Fruit fly (Drosophila melanogaster) whole organism, embryonic: ENCODE results near the gene Ist1.
A peak's percentile ranks its signal among the peaks of the same experiment; 100 is the strongest.

ENCODE experiments used
- Aef1 ChIP-seq: fragments of 200-800 bp; sonication (Bioruptor generic); IDR thresholded peaks from 3 replicates; pipeline ENCODE4 v1.3.6; 2022; ENCODE audit warnings: missing biosample characterization, missing genetic modification characterization
- CG10543 ChIP-seq: fragments of 200-800 bp; sonication (Bioruptor generic); optimal IDR thresholded peaks from 3 replicates; lab custom pipeline; 2017; ENCODE audit warnings: missing biosample characterization, mild to moderate bottlenecking, missing genetic modification characterization, moderate library complexity
- CG11093 ChIP-seq: fragments of 200-800 bp; sonication (Bioruptor generic); IDR thresholded peaks from 3 replicates; pipeline ENCODE4 v1.3.6; 2022; ENCODE audit warnings: missing biosample characterization, missing genetic modification characterization
- CG11456 ChIP-seq: fragments of 200-800 bp; sonication (Bioruptor generic); IDR thresholded peaks from 3 replicates; pipeline ENCODE4 v1.3.6; 2022; ENCODE audit warnings: missing biosample characterization, missing genetic modification characterization
- CG12155 ChIP-seq: fragments of 200-800 bp; sonication (Bioruptor generic); optimal IDR thresholded peaks from 3 replicates; lab custom pipeline; 2016; ENCODE audit warnings: missing biosample characterization, missing genetic modification characterization
- CG16813 ChIP-seq: fragments of 200-800 bp; sonication (Bioruptor generic); IDR thresholded peaks from 3 replicates; pipeline ENCODE4 v1.3.6; 2022; ENCODE audit warnings: missing biosample characterization, missing genetic modification characterization; ENCODE audit not compliant: partially characterized antibody
- CG18599 ChIP-seq: fragments of 200-800 bp; sonication (Bioruptor generic); optimal IDR thresholded peaks from 3 replicates; lab custom pipeline; 2017; ENCODE audit warnings: missing biosample characterization, missing genetic modification characterization, mild to moderate bottlenecking, moderate library complexity, missing genetic modification reagents
- CG2199 ChIP-seq: fragments of 200-800 bp; sonication (Bioruptor generic); IDR thresholded peaks from 3 replicates; pipeline ENCODE4 v1.3.6; 2022; ENCODE audit warnings: missing biosample characterization, missing genetic modification characterization
- CG2889 ChIP-seq: fragments of 200-800 bp; sonication (Bioruptor generic); IDR thresholded peaks from 3 replicates; pipeline ENCODE4 v1.3.6; 2022; ENCODE audit warnings: missing biosample characterization, missing genetic modification characterization
- CG31388 ChIP-seq: fragments of 200-800 bp; sonication (Bioruptor generic); optimal IDR thresholded peaks from 2 replicates; lab custom pipeline; 2016; ENCODE audit warnings: missing biosample characterization, missing genetic modification characterization
- CG3163 ChIP-seq: fragments of 200-800 bp; sonication (Bioruptor generic); optimal IDR thresholded peaks from 3 replicates; lab custom pipeline; 2016; ENCODE audit warnings: missing biosample characterization, missing genetic modification characterization
- CG3281 ChIP-seq: fragments of 200-800 bp; sonication (Bioruptor generic); optimal IDR thresholded peaks from 3 replicates; lab custom pipeline; 2017; ENCODE audit warnings: missing biosample characterization, mild to moderate bottlenecking, missing genetic modification characterization
- CG33213 ChIP-seq: fragments of 200-800 bp; sonication (Bioruptor generic); optimal IDR thresholded peaks from 3 replicates; lab custom pipeline; 2016; ENCODE audit warnings: missing biosample characterization, missing genetic modification characterization
- CG4707 ChIP-seq: fragments of 200-800 bp; sonication (Bioruptor generic); optimal IDR thresholded peaks from 2 replicates; lab custom pipeline; 2018; ENCODE audit warnings: missing biosample characterization, mild to moderate bottlenecking, missing genetic modification characterization, moderate library complexity
- CG4854 ChIP-seq: fragments of 200-800 bp; sonication (Bioruptor generic); optimal IDR thresholded peaks from 2 replicates; lab custom pipeline; 2016; ENCODE audit warnings: missing biosample characterization, missing genetic modification characterization, inconsistent platforms
- CG6254 ChIP-seq: fragments of 200-800 bp; sonication (Bioruptor generic); optimal IDR thresholded peaks from 3 replicates; lab custom pipeline; 2017; ENCODE audit warnings: mild to moderate bottlenecking, missing biosample characterization, missing genetic modification reagents, missing genetic modification characterization
- CG6689 ChIP-seq: fragments of 200-800 bp; sonication (Bioruptor generic); IDR thresholded peaks from 2 replicates; pipeline ENCODE4 v1.3.6; 2022; ENCODE audit warnings: missing biosample characterization, missing genetic modification characterization
- CG6813 ChIP-seq: fragments of 200-800 bp; sonication (Bioruptor generic); optimal IDR thresholded peaks from 2 replicates; lab custom pipeline; 2017; ENCODE audit warnings: missing biosample characterization, missing genetic modification characterization, mild to moderate bottlenecking, moderate library complexity, missing genetic modification reagents
- CG7928 ChIP-seq: fragments of 200-800 bp; sonication (Bioruptor generic); optimal IDR thresholded peaks from 2 replicates; lab custom pipeline; 2017; ENCODE audit warnings: missing biosample characterization, mild to moderate bottlenecking, missing genetic modification characterization
- CG9215 ChIP-seq: fragments of 200-800 bp; sonication (Bioruptor generic); IDR thresholded peaks from 2 replicates; pipeline ENCODE4 v1.3.6; 2022; ENCODE audit warnings: missing biosample characterization, missing genetic modification characterization
- CG9876 ChIP-seq: fragments of 200-800 bp; sonication (Bioruptor generic); optimal IDR thresholded peaks from 2 replicates; lab custom pipeline; 2016; ENCODE audit warnings: missing biosample characterization, missing genetic modification characterization
- Eip74EF ChIP-seq, 2 experiments: fragments of 200-800 bp in 1 of 2; fragments of >200 bp in 1 of 2; sonication (Bioruptor generic) in 1 of 2; optimal IDR thresholded peaks; 2 replicates each; lab custom pipeline; 2017 to 2019; ENCODE audit warnings: missing biosample characterization in 2 of 2, missing genetic modification characterization in 2 of 2, mild to moderate bottlenecking in 1 of 2, moderate library complexity in 1 of 2
- GATAe ChIP-seq: fragments of 200-800 bp; sonication (Bioruptor generic); conservative IDR thresholded peaks from 2 replicates; pipeline ENCODE4 v1.3.6; 2022; ENCODE audit warnings: missing biosample characterization, missing genetic modification characterization
- Hr51 ChIP-seq, 2 experiments: fragments of 200-800 bp; sonication (Bioruptor generic); optimal IDR thresholded peaks; 2 replicates in 1 of 2; 3 replicates in 1 of 2; lab custom pipeline; 2016 to 2018; ENCODE audit warnings: missing biosample characterization in 2 of 2, missing genetic modification characterization in 2 of 2, mild to moderate bottlenecking in 1 of 2, moderate library complexity in 1 of 2
- Hr78 ChIP-seq, 2 experiments: fragments of 200-800 bp in 1 of 2; fragments of >200 bp in 1 of 2; sonication (Bioruptor generic) in 1 of 2; optimal IDR thresholded peaks; 2 replicates each; lab custom pipeline; 2017 to 2019; ENCODE audit warnings: missing biosample characterization in 2 of 2, missing genetic modification characterization in 2 of 2, mild to moderate bottlenecking in 1 of 2, moderate library complexity in 1 of 2
- NK7.1 ChIP-seq: fragments of 200-800 bp; sonication (Bioruptor generic); optimal IDR thresholded peaks from 3 replicates; lab custom pipeline; 2016; ENCODE audit warnings: missing biosample characterization, missing genetic modification characterization
- Oli ChIP-seq: fragments of 200-800 bp; sonication (Bioruptor generic); optimal IDR thresholded peaks from 2 replicates; lab custom pipeline; 2018; ENCODE audit warnings: missing biosample characterization, mild to moderate bottlenecking, missing genetic modification characterization, moderate library complexity
- Ptx1 ChIP-seq: fragments of 200-800 bp; sonication (Bioruptor generic); IDR thresholded peaks from 2 replicates; pipeline ENCODE4 v1.3.6; 2022; ENCODE audit warnings: missing biosample characterization, missing genetic modification characterization
- Ravus ChIP-seq: fragments of 200-800 bp; sonication (Bioruptor generic); IDR thresholded peaks from 2 replicates; pipeline ENCODE4 v1.3.6; 2022; ENCODE audit warnings: missing biosample characterization, missing genetic modification characterization
- TFAM ChIP-seq: fragments of 200-800 bp; sonication (Bioruptor generic); optimal IDR thresholded peaks from 2 replicates; lab custom pipeline; 2017; ENCODE audit warnings: missing biosample characterization, missing genetic modification characterization, inconsistent platforms
- ara ChIP-seq: fragments of 200-800 bp; sonication (Bioruptor generic); IDR thresholded peaks from 2 replicates; pipeline ENCODE4 v1.3.6; 2022; ENCODE audit warnings: missing biosample characterization, missing genetic modification characterization
- bab2 ChIP-seq: fragments of 200-800 bp; sonication (Bioruptor generic); optimal IDR thresholded peaks from 2 replicates; lab custom pipeline; 2016; ENCODE audit warnings: missing biosample characterization, missing genetic modification characterization
- croc ChIP-seq: fragments of 200-800 bp; sonication (Bioruptor generic); conservative IDR thresholded peaks from 3 replicates; pipeline ENCODE4 v1.3.6; 2022; ENCODE audit warnings: missing biosample characterization, missing genetic modification characterization
- ems ChIP-seq: fragments of 200-800 bp; sonication (Bioruptor generic); optimal IDR thresholded peaks from 3 replicates; lab custom pipeline; 2016; ENCODE audit warnings: missing biosample characterization, missing genetic modification characterization
- esg ChIP-seq: fragments of 200-800 bp; sonication (Bioruptor generic); conservative IDR thresholded peaks from 2 replicates; pipeline ENCODE4 v1.3.6; 2022; ENCODE audit warnings: missing biosample characterization, missing genetic modification characterization
- grau ChIP-seq: fragments of 200-800 bp; optimal IDR thresholded peaks from 3 replicates; lab custom pipeline; 2019; ENCODE audit warnings: missing biosample characterization, mild to moderate bottlenecking, missing genetic modification characterization, moderate library complexity
- grn ChIP-seq: fragments of 200-800 bp; sonication (Bioruptor generic); optimal IDR thresholded peaks from 3 replicates; lab custom pipeline; 2017; ENCODE audit warnings: missing biosample characterization, missing genetic modification characterization
- hbn ChIP-seq: fragments of 200-800 bp; sonication (Bioruptor generic); IDR thresholded peaks from 2 replicates; pipeline ENCODE4 v1.3.6; 2022; ENCODE audit warnings: missing biosample characterization, missing genetic modification characterization; ENCODE audit not compliant: partially characterized antibody
- hth ChIP-seq: fragments of >200 bp; optimal IDR thresholded peaks from 2 replicates; lab custom pipeline; 2017; ENCODE audit warnings: inconsistent platforms
- jing ChIP-seq: fragments of 200-800 bp; sonication (Bioruptor generic); optimal IDR thresholded peaks from 2 replicates; lab custom pipeline; 2018; ENCODE audit warnings: missing biosample characterization, mild to moderate bottlenecking, missing genetic modification characterization
- lmd ChIP-seq: fragments of 200-800 bp; sonication (Bioruptor generic); IDR thresholded peaks from 2 replicates; pipeline ENCODE4 v1.3.6; 2022; ENCODE audit warnings: missing biosample characterization, missing genetic modification characterization
- mirr ChIP-seq: fragments of 200-800 bp; sonication (Bioruptor generic); optimal IDR thresholded peaks from 3 replicates; lab custom pipeline; 2018; ENCODE audit warnings: missing biosample characterization, mild to moderate bottlenecking, missing genetic modification characterization
- nerfin-2 ChIP-seq: fragments of 200-800 bp; sonication (Bioruptor generic); IDR thresholded peaks from 2 replicates; pipeline ENCODE4 v1.3.6; 2022; ENCODE audit warnings: missing biosample characterization, missing genetic modification characterization; ENCODE audit not compliant: partially characterized antibody
- nom ChIP-seq: fragments of 200-800 bp; sonication (Bioruptor generic); optimal IDR thresholded peaks from 2 replicates; lab custom pipeline; 2017; ENCODE audit warnings: missing biosample characterization, missing genetic modification characterization, mild to moderate bottlenecking, moderate library complexity, missing genetic modification reagents
- otp ChIP-seq: fragments of 200-800 bp; sonication (Bioruptor generic); IDR thresholded peaks from 3 replicates; pipeline ENCODE4, ENCODE4 v1.3.6; 2022; ENCODE audit warnings: missing biosample characterization, missing genetic modification characterization
- pnt ChIP-seq: fragments of 200-800 bp; sonication (Bioruptor generic); optimal IDR thresholded peaks from 3 replicates; lab custom pipeline; 2016; ENCODE audit warnings: missing biosample characterization, missing genetic modification characterization
- salm ChIP-seq: fragments of 200-800 bp; sonication (Bioruptor generic); optimal IDR thresholded peaks from 2 replicates; lab custom pipeline; 2018; ENCODE audit warnings: missing biosample characterization, mild to moderate bottlenecking, missing genetic modification characterization
- slou ChIP-seq: fragments of 200-800 bp; sonication (Bioruptor generic); optimal IDR thresholded peaks from 3 replicates; lab custom pipeline; 2016; ENCODE audit warnings: missing biosample characterization, missing genetic modification characterization
- sqz ChIP-seq: fragments of 200-800 bp; sonication (Bioruptor generic); optimal IDR thresholded peaks from 3 replicates; lab custom pipeline; 2018; ENCODE audit warnings: missing biosample characterization, mild to moderate bottlenecking, missing genetic modification characterization
- trh ChIP-seq: fragments of 200-800 bp; sonication (Bioruptor generic); optimal IDR thresholded peaks from 2 replicates; lab custom pipeline; 2016; ENCODE audit warnings: missing biosample characterization, missing genetic modification characterization
- wek ChIP-seq: fragments of 200-800 bp; sonication (Bioruptor generic); optimal IDR thresholded peaks from 3 replicates; lab custom pipeline; 2018; ENCODE audit warnings: missing biosample characterization, mild to moderate bottlenecking, missing genetic modification characterization, moderate library complexity

Ist1 gene

dm6 chr3L:6742974-6743345 is 13.3 kb downstream of the Ist1 start, which contains the start of gene dikar (continued):
- no peak for TF ChIP-seq TFAM
- TF ChIP-seq croc (GFP tag; lab: Robert Waterston, UW), result peak; percentile 50; the same call in 1 of the 3 replicates
- peak; percentile 86 for TF ChIP-seq CG11456 (GFP tag; lab: Robert Waterston, UW)
- no peak for TF ChIP-seq jing (GFP tag; lab: Kevin White, UChicago)
- TF ChIP-seq Hr78 (GFP tag; optimal IDR thresholded peaks at IDR 0.05; lab: Kevin White, UChicago), result no peak
- peak; percentile 69 for TF ChIP-seq Aef1 (GFP tag; lab: Robert Waterston, UW)
- TF ChIP-seq Hr51 (GFP tag; optimal IDR thresholded peaks at IDR 0.05; lab: Kevin White, UChicago), result peak in 1 of 2 experiments; percentile 47
- TF ChIP-seq CG18599 (GFP tag; lab: Kevin White, UChicago), result no peak
- no peak for TF ChIP-seq GATAe (GFP tag; lab: Robert Waterston, UW)
- TF ChIP-seq CG16813, result peak; percentile 89
- TF ChIP-seq trh, result no peak
- peak; percentile 7 for TF ChIP-seq slou (GFP tag; lab: Kevin White, UChicago)
- no peak for TF ChIP-seq CG7928
- no peak for TF ChIP-seq CG6813 (GFP tag; lab: Kevin White, UChicago)
- TF ChIP-seq CG4707 (GFP tag; lab: Kevin White, UChicago), result no peak
- peak; percentile 4 for TF ChIP-seq bab2 (GFP tag; lab: Kevin White, UChicago)
- peak; percentile 65 for TF ChIP-seq lmd (GFP tag; lab: Robert Waterston, UW)
- TF ChIP-seq CG9876 (GFP tag; lab: Kevin White, UChicago), result no peak
- peak; percentile 62 for TF ChIP-seq hbn (GFP tag; lab: Robert Waterston, UW)
- no peak for TF ChIP-seq CG6254 (GFP tag; lab: Kevin White, UChicago)
- TF ChIP-seq nom (GFP tag; lab: Kevin White, UChicago), result no peak
- TF ChIP-seq wek (GFP tag; lab: Kevin White, UChicago), result no peak
- peak; percentile 48 for TF ChIP-seq ems (GFP tag; lab: Kevin White, UChicago)
- no peak; the same call in 1 of the 2 replicates for TF ChIP-seq CG6689 (GFP tag; lab: Robert Waterston, UW)
- TF ChIP-seq CG10543 (GFP tag; lab: Kevin White, UChicago), result peak; percentile 31
- no peak for TF ChIP-seq CG11093 (GFP tag; lab: Robert Waterston, UW)
- TF ChIP-seq CG2199 (GFP tag; lab: Robert Waterston, UW), result no peak
- TF ChIP-seq CG12155 (GFP tag; lab: Kevin White, UChicago), result peak; percentile 34
- no peak for TF ChIP-seq sqz (GFP tag; lab: Kevin White, UChicago)
- peak; percentile 33; the same call in 1 of the 3 replicates for TF ChIP-seq CG2889 (GFP tag; lab: Robert Waterston, UW)
- TF ChIP-seq salm (tag; lab: Kevin White, UChicago), result no peak
- peak; percentile 29; the same call in 1 of the 2 replicates for TF ChIP-seq esg (GFP tag; lab: Robert Waterston, UW)
- TF ChIP-seq Eip74EF (GFP tag; optimal IDR thresholded peaks at IDR 0.05; lab: Kevin White, UChicago), result no peak
- TF ChIP-seq CG3281, result peak; percentile 4
- TF ChIP-seq hth (lab: Kevin White, UChicago), result no peak
- no peak for TF ChIP-seq grn (GFP tag; lab: Kevin White, UChicago)
- peak; percentile 35 for TF ChIP-seq CG33213 (GFP tag; lab: Kevin White, UChicago)
- no peak for TF ChIP-seq Ravus (GFP tag; lab: Robert Waterston, UW)
- peak; percentile 50; the same call in 1 of the 2 replicates for TF ChIP-seq ara (GFP tag; lab: Robert Waterston, UW)
- peak; percentile 60 for TF ChIP-seq grau (tag; lab: Kevin White, UChicago)
- peak; percentile 43 for TF ChIP-seq nerfin-2 (GFP tag; lab: Robert Waterston, UW)
- no peak for TF ChIP-seq CG3163
- TF ChIP-seq CG9215, result peak; percentile 67
- peak; percentile 36; the same call in 1 of the 3 replicates for TF ChIP-seq otp (GFP tag; lab: Robert Waterston, UW)
- no peak for TF ChIP-seq CG4854 (GFP tag; lab: Kevin White, UChicago)
- peak; percentile 38 for TF ChIP-seq pnt (GFP tag; lab: Kevin White, UChicago)
- TF ChIP-seq Oli (tag; lab: Kevin White, UChicago), result no peak
- TF ChIP-seq CG31388 (GFP tag; lab: Kevin White, UChicago), result no peak
- no peak for TF ChIP-seq mirr
- peak; percentile 70 for TF ChIP-seq Ptx1 (GFP tag; lab: Robert Waterston, UW)
- TF ChIP-seq NK7.1, result no peak
